Worm (Caenorhabditis elegans) whole organism, early embryonic: ENCODE results near the gene W09D6.5.

ENCODE experiments used
- aly-1 ChIP-seq: sonication (generic microtip); optimal IDR thresholded peaks from 2 replicates; lab custom pipeline; 2016; ENCODE audit warnings: missing genetic modification characterization, missing compliant biosample characterization
- ama-1 ChIP-seq: fragments of 150-350 bp; optimal IDR thresholded peaks from 2 replicates; lab custom pipeline; 2014
- ceh-13 ChIP-seq: fragments of 200-800 bp; sonication (Bioruptor generic); optimal IDR thresholded peaks from 2 replicates; lab custom pipeline; 2018; ENCODE audit warnings: mild to moderate bottlenecking, missing genetic modification characterization, missing compliant biosample characterization
- ceh-36 ChIP-seq: sonication (generic microtip); optimal IDR thresholded peaks from 2 replicates; lab custom pipeline; 2016; ENCODE audit warnings: missing genetic modification characterization, inconsistent platforms, missing compliant biosample characterization
- hnd-1 ChIP-seq: sonication (generic microtip); optimal IDR thresholded peaks from 2 replicates; lab custom pipeline; 2016; ENCODE audit warnings: missing genetic modification characterization, missing compliant biosample characterization
- scrt-1 ChIP-seq: fragments of 200-800 bp; sonication (Bioruptor generic); IDR thresholded peaks from 2 replicates; pipeline ENCODE4 v1.3.6; 2022; ENCODE audit warnings: missing genetic modification characterization, missing compliant biosample characterization
- tbx-37 ChIP-seq: fragments of 200-800 bp; sonication (Bioruptor generic); conservative IDR thresholded peaks from 2 replicates; pipeline ENCODE4 v1.3.6; 2022; ENCODE audit warnings: missing genetic modification reagents, missing genetic modification characterization, missing compliant biosample characterization
- tra-4 ChIP-seq: sonication (generic microtip); optimal IDR thresholded peaks from 2 replicates; lab custom pipeline; 2017; ENCODE audit warnings: missing genetic modification characterization, missing compliant biosample characterization

DNA sequence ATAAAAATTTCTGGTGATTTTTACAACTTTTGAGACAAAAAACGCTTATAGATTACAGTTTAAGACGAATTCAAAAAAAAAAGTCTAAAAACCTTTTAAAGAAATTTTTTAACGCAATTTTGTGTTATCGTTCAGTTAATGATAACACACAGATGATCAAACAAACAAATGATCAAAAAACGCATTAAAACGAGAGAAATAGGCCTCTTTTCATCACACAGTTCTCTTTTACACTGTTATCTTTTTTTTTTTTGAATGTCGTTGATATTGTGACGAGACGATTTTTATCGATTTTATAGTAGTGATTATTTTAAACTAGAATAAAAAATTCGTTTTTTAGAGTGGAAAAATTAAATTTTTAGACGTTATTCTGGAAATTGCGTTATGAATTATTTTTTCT lies 28.5 kb upstream of the W09D6.5 start:
- TF ChIP-seq ceh-13 (no peak), aly-1 (tag; lab: Kevin White, UChicago) (no peak), tra-4 (no peak), scrt-1 (no peak), ama-1 (no peak), tbx-37 (GFP tag; lab: Robert Waterston, UW) (no peak), hnd-1 (tag; lab: Kevin White, UChicago) (no peak), ceh-36 (no peak)
